Fruit fly (Drosophila melanogaster): Measurements from ENCODE around the gene CG11630.
A peak's percentile ranks its signal among the peaks of the same experiment; 100 is the strongest.

CG11630 gene

DNA sequence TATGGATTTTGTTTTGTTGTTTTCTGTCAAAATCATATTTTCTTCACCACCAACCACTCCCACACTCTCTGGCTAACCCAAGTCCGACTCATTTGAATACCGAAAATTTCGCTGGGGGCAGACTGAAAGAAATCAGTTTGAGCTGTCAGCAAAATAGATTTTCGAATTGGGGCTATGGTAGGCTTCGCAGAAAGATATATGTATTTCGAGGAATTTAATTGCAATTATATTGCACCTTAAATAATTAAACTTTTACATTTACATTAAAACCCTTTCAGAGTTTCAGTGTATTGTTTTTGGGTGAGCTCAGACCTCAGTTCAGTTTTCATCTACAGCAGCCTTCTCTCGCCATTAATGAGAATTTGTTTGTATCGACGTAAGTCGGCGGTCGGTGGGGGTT, 3.1 kb upstream of the CG11630 start:
- TF ChIP-seq noc (tag; optimal IDR thresholded peaks at IDR 0.05): no peak

DNA sequence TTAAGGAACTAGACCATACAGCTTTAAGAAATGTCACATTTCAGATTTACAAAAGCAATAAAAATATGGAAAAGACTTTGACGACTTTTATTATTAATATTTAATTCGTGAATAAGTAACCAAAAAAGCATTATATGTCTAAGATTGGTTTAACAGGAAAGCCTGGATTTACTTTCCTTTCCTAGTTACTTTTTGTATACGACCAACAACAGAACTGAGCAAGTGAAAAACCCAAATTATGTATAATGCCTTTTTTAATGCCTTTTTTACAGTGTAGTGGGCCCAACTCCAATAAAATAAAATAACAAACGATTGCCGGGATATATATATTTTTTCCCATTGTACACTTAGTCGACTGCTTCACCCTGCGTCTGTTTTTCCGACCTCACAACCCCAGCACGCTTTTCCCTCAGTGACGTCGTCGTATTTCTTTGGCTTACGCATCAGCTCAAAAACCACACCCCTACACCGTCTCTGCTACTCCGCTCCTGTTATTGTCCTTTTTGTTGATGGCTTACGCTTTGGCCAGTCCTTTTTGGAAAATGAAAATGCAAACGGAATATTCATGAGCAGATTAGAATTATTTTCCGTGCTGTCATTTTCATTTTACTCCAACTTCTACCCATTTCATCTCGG, 1.0 kb upstream of the CG11630 start:
- TF ChIP-seq noc (tag; optimal IDR thresholded peaks at IDR 0.05): no peak

dm6 chr2L:21769461-21769860, 14.4 kb downstream of the CG11630 start:
- TF ChIP-seq noc (tag; optimal IDR thresholded peaks at IDR 0.05): no peak

- TF ChIP-seq noc (tag; optimal IDR thresholded peaks at IDR 0.05): no peak
Observed at dm6 chr2L:21764934-21765333, 18.9 kb downstream of the CG11630 start.

DNA sequence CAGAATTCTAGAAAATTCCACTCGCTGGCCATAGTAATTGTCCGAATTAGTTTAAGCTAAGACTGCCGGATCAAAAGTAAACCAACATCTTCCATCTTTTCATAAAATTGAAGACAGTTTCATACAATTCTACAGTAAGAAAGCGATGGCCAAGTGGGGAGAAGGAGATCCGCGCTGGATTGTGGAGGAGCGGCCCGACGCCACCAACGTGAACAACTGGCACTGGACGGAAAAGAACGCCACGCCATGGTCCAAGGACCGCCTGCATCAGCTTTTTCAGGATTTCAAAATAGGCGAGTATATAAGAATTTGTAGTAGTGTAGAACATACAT, 25.8 kb downstream of the CG11630 start:
- no peak for TF ChIP-seq noc (tag; optimal IDR thresholded peaks at IDR 0.05)

DNA sequence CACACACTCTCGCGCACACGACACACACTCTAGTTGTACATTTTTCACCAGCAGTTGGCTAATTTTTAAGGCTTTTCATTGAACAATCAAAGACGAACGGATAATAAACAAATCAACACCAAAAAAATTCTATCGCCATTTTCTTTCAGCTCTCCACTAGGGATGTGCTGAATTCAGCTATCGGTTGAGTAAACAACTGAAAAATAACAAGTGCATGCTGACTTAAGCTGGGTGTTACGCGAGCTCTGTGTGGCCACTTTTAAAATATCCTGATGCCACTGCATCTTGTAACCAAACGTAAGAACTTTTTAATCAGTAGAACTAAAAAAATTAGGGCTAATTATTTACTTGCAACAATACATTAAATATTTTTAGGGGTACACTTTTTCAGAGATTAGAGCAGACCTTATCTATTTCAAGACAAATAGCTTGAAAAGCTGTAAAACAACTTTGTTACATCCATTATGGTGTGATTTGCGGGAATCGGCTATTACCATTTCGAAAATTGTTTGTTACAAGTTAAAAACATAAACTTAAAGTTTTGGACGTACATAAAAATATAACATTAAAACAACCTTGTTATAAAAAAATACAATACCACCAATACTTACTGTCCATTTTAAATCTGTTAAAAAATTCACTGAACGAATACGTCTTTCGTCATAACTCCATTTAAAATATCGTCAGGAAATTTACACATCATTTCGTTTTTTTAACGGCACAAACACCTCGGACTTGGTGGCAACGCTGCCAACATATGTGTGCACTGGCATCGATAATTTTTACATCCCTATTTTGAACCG, 26.4 kb downstream of the CG11630 start, which contains the start of the genes step and CG1416:
Gene step (minus strand): TSS at position 203 of the 803 bp plus-strand sequence.
Gene CG1416 (plus strand): TSS at position 747 of the 803 bp plus-strand sequence.
- no peak for TF ChIP-seq noc (tag; optimal IDR thresholded peaks at IDR 0.05)

DNA sequence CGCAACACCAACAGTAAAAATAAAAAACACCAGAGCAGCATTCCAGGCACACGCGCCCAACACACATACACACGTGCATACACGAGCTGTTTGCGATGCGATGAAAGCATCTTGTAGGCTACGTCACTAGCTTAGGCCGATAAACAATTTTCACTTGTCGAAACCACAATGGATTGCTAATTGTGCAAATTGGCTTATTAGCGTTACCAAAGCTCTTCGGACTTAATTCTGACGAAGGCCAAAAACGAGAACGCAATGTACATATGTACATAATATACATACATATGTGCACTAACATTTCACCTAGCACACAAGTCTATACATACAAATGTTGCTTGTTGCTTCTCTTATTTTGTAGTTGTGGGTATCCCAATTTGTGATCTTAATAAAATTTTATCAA, 27.2 kb downstream of the CG11630 start:
- no peak for TF ChIP-seq noc (tag; optimal IDR thresholded peaks at IDR 0.05)

DNA sequence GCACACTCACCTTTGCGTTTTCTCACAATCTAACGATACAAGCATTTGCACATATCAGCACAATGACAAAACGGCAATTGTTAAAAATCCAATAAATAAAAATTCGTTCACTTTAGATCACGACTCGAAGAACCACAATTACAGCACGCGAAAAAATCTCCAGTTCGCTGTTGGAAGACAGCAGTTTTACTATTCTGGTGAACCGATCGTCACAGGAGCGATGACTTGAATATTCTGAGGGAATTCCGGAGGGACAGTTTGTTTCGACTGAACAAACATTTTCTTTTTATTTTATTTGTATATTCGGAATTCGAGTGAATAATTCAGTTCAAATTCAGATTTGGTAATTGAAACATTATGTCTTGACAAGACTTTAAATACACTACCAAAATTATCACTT, 28.6 kb downstream of the CG11630 start:
- TF ChIP-seq noc (tag; optimal IDR thresholded peaks at IDR 0.05): no peak

DNA sequence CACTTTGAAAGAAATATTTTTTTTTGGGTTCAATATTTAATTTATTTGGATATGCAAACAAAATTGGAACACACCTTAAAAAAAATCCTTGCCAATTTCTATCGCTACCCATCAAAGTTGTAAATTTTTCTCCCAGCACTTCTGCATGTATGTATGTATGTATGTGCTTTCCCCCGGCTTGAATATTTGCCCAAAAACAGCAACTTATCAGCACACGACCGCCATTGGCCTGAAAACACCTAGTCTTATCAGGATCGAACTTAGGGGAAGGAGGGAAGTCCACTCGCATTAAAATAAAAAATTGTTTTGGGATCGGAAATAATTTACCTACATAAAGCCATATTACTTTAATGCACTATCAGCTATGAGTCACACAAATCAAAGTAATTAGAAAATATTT, 29.9 kb downstream of the CG11630 start:
- TF ChIP-seq noc (tag; optimal IDR thresholded peaks at IDR 0.05): peak; percentile 37

dm6 chr2L:21753448-21753908, 30.4 kb downstream of the CG11630 start:
- peak; percentile 27 for TF ChIP-seq noc (tag; optimal IDR thresholded peaks at IDR 0.05)

DNA sequence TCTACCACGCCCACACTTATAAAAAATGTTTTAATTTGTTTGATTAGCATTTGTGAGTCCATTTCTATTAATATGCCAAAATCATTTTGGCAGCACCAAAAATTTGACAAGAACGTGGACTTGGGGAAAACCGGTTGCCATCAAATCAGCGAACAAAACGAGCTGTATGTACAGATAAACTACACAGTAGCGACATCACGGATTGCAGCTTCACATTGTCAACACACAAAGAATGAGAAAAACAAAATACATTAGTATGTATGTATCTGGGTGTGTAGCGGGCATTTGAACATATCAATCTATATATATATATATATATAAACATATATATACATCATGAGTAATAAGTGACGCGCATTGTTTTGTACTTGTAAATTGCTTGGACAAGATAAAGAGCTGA, 31.1 kb downstream of the CG11630 start:
- TF ChIP-seq noc (tag; optimal IDR thresholded peaks at IDR 0.05): no peak

DNA sequence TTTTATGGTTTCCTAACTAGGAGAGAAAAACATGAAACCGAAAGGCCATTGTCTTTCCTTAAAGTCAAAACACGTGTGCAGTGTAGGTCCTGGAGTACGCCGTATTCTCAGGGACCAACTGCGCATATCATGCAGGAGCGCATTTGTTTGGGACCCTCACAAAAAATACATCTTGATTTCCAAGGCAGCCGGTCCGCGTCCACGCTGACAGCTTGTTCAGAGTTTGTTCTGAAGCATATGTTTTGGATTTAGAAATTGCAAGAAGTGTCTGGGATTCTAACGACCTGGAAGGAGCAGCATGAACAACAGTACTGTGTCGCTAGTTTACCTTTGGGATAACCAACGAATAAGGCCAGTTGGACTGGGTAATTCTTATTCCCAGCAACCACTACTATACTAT, 34.9 kb downstream of the CG11630 start:
- TF ChIP-seq noc (tag; optimal IDR thresholded peaks at IDR 0.05): no peak

All from whole organism, larva.